Fruit fly (Drosophila melanogaster): ENCODE data around the gene CG8036.
A peak's percentile ranks its signal among the peaks of the same experiment; 100 is the strongest.

Gene CG8036

DNA sequence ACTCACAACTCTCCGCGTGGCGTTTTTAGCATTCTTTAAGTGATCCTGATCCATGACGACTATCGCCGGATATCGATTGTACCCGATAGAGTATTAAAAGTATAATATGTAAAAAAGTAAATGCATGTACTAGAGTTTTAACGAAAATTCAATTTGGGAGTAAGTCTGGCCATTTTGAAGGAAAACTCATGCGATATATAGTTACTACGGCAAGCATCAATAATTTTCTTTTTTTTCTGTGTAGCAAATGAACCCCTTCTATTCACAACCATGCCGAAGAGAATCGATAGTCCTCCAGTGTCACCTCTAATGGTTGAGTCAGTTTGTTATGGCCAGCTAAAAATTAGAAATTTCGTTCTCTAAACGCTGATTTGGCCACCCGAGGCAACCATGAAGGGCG, 14.9 kb upstream of the CG8036 start, which contains the start of the genes Sys1 and Dhod (continued):
- TF ChIP-seq CG2875 (GFP tag; optimal IDR thresholded peaks at IDR 0.05) (no peak), psq (GFP tag; optimal IDR thresholded peaks at IDR 0.05) (no peak), ind (GFP tag; optimal IDR thresholded peaks at IDR 0.05) (peak; percentile 76), ttk (GFP tag; IDR thresholded peaks at IDR 0.05) (no peak), Sry-δ (GFP tag; optimal IDR thresholded peaks at IDR 0.05) (peak; percentile 90), ab (GFP tag; optimal IDR thresholded peaks at IDR 0.05) (peak; percentile 41), Fer1 (GFP tag; optimal IDR thresholded peaks at IDR 0.05) (peak; percentile 65), Taf1 (GFP tag; IDR thresholded peaks at IDR 0.05) (peak; percentile 33; the same call in 1 of the 2 replicates), vvl (GFP tag; IDR thresholded peaks at IDR 0.05) (peak; percentile 75), CG10209 (GFP tag; optimal IDR thresholded peaks at IDR 0.05) (peak; percentile 47), CG14710 (tag; optimal IDR thresholded peaks at IDR 0.05) (peak; percentile 73), CG33213 (GFP tag; optimal IDR thresholded peaks at IDR 0.05) (peak; percentile 48), Atf6 (GFP tag; IDR thresholded peaks at IDR 0.05) (peak; percentile 58), dan (GFP tag; IDR thresholded peaks at IDR 0.05) (no peak), bbx (GFP tag; IDR thresholded peaks at IDR 0.05; ENCODE audit: partially characterized antibody) (peak; percentile 72), run (tag; optimal IDR thresholded peaks at IDR 0.05) (no peak), ranshi (GFP tag; IDR thresholded peaks at IDR 0.05) (0 out of 2 replicates have a peak, but pooled peaks have one; percentile 35), BtbVII (GFP tag; optimal IDR thresholded peaks at IDR 0.05) (no peak), CG13894 (tag; optimal IDR thresholded peaks at IDR 0.05) (peak; percentile 71), MTF-1 (GFP tag; optimal IDR thresholded peaks at IDR 0.05; ENCODE audit: borderline replicate concordance) (no peak), Mes4 (GFP tag; optimal IDR thresholded peaks at IDR 0.05) (no peak), Blimp-1 (GFP tag; optimal IDR thresholded peaks at IDR 0.05) (peak; percentile 35), rib (GFP tag; IDR thresholded peaks at IDR 0.05) (no peak), CG2129 (GFP tag; IDR thresholded peaks at IDR 0.05; ENCODE audit: partially characterized antibody) (peak; percentile 86), CG31388 (GFP tag; optimal IDR thresholded peaks at IDR 0.05) (peak; percentile 4), CG9876 (GFP tag; optimal IDR thresholded peaks at IDR 0.05) (no peak), CG15011 (GFP tag; optimal IDR thresholded peaks at IDR 0.05) (no peak), gcm2 (GFP tag; optimal IDR thresholded peaks at IDR 0.05) (no peak), CG4404 (GFP tag; IDR thresholded peaks at IDR 0.05) (peak; percentile 45; the same call in 1 of the 2 replicates), CG2120 (GFP tag; optimal IDR thresholded peaks at IDR 0.05) (peak; percentile 86), CG30020 (tag; optimal IDR thresholded peaks at IDR 0.05) (peak; percentile 45), ara (GFP tag; IDR thresholded peaks at IDR 0.05) (no peak), CG12236 (GFP tag; optimal IDR thresholded peaks at IDR 0.05) (no peak), CG9797 (GFP tag; optimal IDR thresholded peaks at IDR 0.05) (no peak), CG7556 (GFP tag; optimal IDR thresholded peaks at IDR 0.05) (peak; percentile 33), cwo (GFP tag; optimal IDR thresholded peaks at IDR 0.05) (peak; percentile 42), CG17568 (GFP tag; optimal IDR thresholded peaks at IDR 0.05) (no peak), CG2712 (tag; optimal IDR thresholded peaks at IDR 0.05) (peak; percentile 74), Side (GFP tag; optimal IDR thresholded peaks at IDR 0.05) (peak; percentile 34), CG17829 (tag; optimal IDR thresholded peaks at IDR 0.05) (peak; percentile 60), Dll (GFP tag; IDR thresholded peaks at IDR 0.05; ENCODE audit: partially characterized antibody) (peak; percentile 93), Lpt (GFP tag; optimal IDR thresholded peaks at IDR 0.05) (no peak), Spps (tag; optimal IDR thresholded peaks at IDR 0.05) (peak; percentile 15), Bteb2 (GFP tag; optimal IDR thresholded peaks at IDR 0.05) (peak; percentile 62), D19B (GFP tag; optimal IDR thresholded peaks at IDR 0.05) (no peak), CG10267 (tag; optimal IDR thresholded peaks at IDR 0.05) (peak; percentile 71), Gsc (GFP tag; IDR thresholded peaks at IDR 0.05) (no peak), CG3065 (GFP tag; optimal IDR thresholded peaks at IDR 0.05) (no peak), Oli (tag; optimal IDR thresholded peaks at IDR 0.05) (no peak), dmrt11E (tag; optimal IDR thresholded peaks at IDR 0.05) (peak; percentile 51), CG16779 (GFP tag; IDR thresholded peaks at IDR 0.05) (no peak)

Data from whole organism, embryonic.